Worm (Caenorhabditis elegans): Measurements from ENCODE around the gene mps-2.

DNA sequence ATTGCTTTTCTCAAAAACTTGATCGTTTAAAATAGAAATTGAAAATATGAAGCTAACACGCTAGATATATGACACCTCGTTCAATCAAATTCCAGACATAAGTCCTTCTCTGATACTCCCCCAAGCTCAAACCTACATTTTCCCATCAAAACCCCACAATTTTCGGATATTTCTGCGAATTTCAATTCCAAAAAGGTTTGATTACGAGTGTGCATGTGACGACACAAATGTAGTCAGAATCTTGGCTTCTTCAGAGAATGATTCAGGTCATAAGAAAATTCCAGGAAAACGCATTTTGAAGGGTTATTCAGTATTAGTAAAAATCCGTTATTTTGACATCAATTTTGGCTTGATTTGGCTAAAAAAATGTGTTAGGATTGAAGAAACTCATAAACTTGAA, 22.8 kb upstream of the mps-2 start:
- TF ChIP-seq pha-4 (tag; optimal IDR thresholded peaks at IDR 0.05) (no peak), ttx-3 (tag; optimal IDR thresholded peaks at IDR 0.05) (no peak), ceh-24 (tag; optimal IDR thresholded peaks at IDR 0.05) (no peak)
